Worm (Caenorhabditis elegans) whole organism, late embryonic: ENCODE data around the gene str-19.

Experiments used
- C08G9.2 ChIP-seq: sonication (generic microtip); optimal IDR thresholded peaks from 2 replicates; lab custom pipeline; 2016; ENCODE audit warnings: mild to moderate bottlenecking, missing genetic modification characterization, moderate library complexity, missing compliant biosample characterization
- F13H6.1 ChIP-seq: sonication (generic microtip); optimal IDR thresholded peaks from 2 replicates; lab custom pipeline; 2016; ENCODE audit warnings: missing genetic modification characterization, missing compliant biosample characterization
- K02D7.2 ChIP-seq: sonication (generic microtip); optimal IDR thresholded peaks from 2 replicates; lab custom pipeline; 2017; ENCODE audit warnings: mild to moderate bottlenecking, missing genetic modification characterization, missing compliant biosample characterization
- K09A11.1 ChIP-seq: sonication (generic microtip); optimal IDR thresholded peaks from 2 replicates; lab custom pipeline; 2017; ENCODE audit warnings: antibody characterized with exemption, mild to moderate bottlenecking, missing genetic modification characterization, missing compliant biosample characterization; ENCODE audit not compliant: insufficient read depth
- ama-1 ChIP-seq: fragments of 150-350 bp; optimal IDR thresholded peaks from 2 replicates; lab custom pipeline; 2014
- ceh-19 ChIP-seq: fragments of 200-800 bp; sonication (Bioruptor generic); optimal IDR thresholded peaks from 2 replicates; lab custom pipeline; 2018; ENCODE audit warnings: mild to moderate bottlenecking, missing genetic modification characterization, missing compliant biosample characterization
- ceh-2 ChIP-seq: sonication (generic microtip); optimal IDR thresholded peaks from 2 replicates; lab custom pipeline; 2016; ENCODE audit warnings: missing genotype, missing genetic modification characterization, missing compliant biosample characterization
- ceh-22 ChIP-seq: sonication (generic microtip); optimal IDR thresholded peaks from 2 replicates; lab custom pipeline; 2017; ENCODE audit warnings: missing biosample characterization, missing genetic modification characterization
- ceh-30 ChIP-seq: fragments of 150-350 bp; optimal IDR thresholded peaks from 2 replicates; lab custom pipeline; 2014; ENCODE audit warnings: missing biosample characterization, missing genetic modification characterization
- ceh-34 ChIP-seq: sonication (generic microtip); optimal IDR thresholded peaks from 2 replicates; lab custom pipeline; 2016; ENCODE audit warnings: mild to moderate bottlenecking, missing genetic modification characterization, missing compliant biosample characterization
- ceh-45 ChIP-seq: fragments of 200-800 bp; sonication (Bioruptor generic); IDR thresholded peaks from 2 replicates; pipeline ENCODE4 v1.3.6; 2022; ENCODE audit warnings: missing genetic modification reagents, missing genetic modification characterization, missing compliant biosample characterization
- ceh-48 ChIP-seq: sonication (generic microtip); optimal IDR thresholded peaks from 2 replicates; lab custom pipeline; 2016; ENCODE audit warnings: missing genetic modification characterization, inconsistent platforms, missing compliant biosample characterization
- ceh-6 ChIP-seq: fragments of 200-800 bp; sonication (Bioruptor generic); optimal IDR thresholded peaks from 2 replicates; lab custom pipeline; 2018; ENCODE audit warnings: mild to moderate bottlenecking, missing genetic modification characterization, missing compliant biosample characterization
- ceh-9 ChIP-seq: sonication (generic microtip); optimal IDR thresholded peaks from 2 replicates; lab custom pipeline; 2016; ENCODE audit warnings: mild to moderate bottlenecking, missing genetic modification characterization, inconsistent platforms, missing compliant biosample characterization
- che-1 ChIP-seq: sonication (generic microtip); optimal IDR thresholded peaks from 2 replicates; lab custom pipeline; 2016; ENCODE audit warnings: mild to moderate bottlenecking, missing genetic modification characterization, missing compliant biosample characterization
- dmd-4 ChIP-seq: sonication (generic microtip); optimal IDR thresholded peaks from 2 replicates; lab custom pipeline; 2016; ENCODE audit warnings: borderline replicate concordance, missing genetic modification characterization, missing compliant biosample characterization
- dve-1 ChIP-seq: sonication (generic microtip); optimal IDR thresholded peaks from 2 replicates; lab custom pipeline; 2017; ENCODE audit warnings: antibody characterized with exemption, mild to moderate bottlenecking, missing genetic modification characterization, missing compliant biosample characterization
- elt-2 ChIP-seq: sonication (generic microtip); optimal IDR thresholded peaks from 2 replicates; lab custom pipeline; 2016; ENCODE audit warnings: missing genetic modification reagents, missing genetic modification characterization, missing compliant biosample characterization
- ets-4 ChIP-seq: sonication (generic microtip); optimal IDR thresholded peaks from 2 replicates; lab custom pipeline; 2016; ENCODE audit warnings: missing genetic modification characterization, missing compliant biosample characterization
- eyg-1 ChIP-seq: sonication (generic microtip); optimal IDR thresholded peaks from 2 replicates; lab custom pipeline; 2016; ENCODE audit warnings: missing genotype, missing genetic modification characterization, missing compliant biosample characterization
- fkh-10 ChIP-seq: fragments of 150-350 bp; optimal IDR thresholded peaks from 2 replicates; lab custom pipeline; 2014; ENCODE audit warnings: missing biosample characterization, missing genetic modification reagents, missing genetic modification characterization
- gmeb-2 ChIP-seq: sonication (generic microtip); optimal IDR thresholded peaks from 2 replicates; lab custom pipeline; 2016; ENCODE audit warnings: missing genetic modification characterization, inconsistent platforms, missing compliant biosample characterization
- hlh-13 ChIP-seq: fragments of 200-800 bp; sonication (Bioruptor generic); optimal IDR thresholded peaks from 2 replicates; lab custom pipeline; 2018; ENCODE audit warnings: mild to moderate bottlenecking, missing genetic modification characterization, missing compliant biosample characterization
- hlh-15 ChIP-seq: sonication (generic microtip); optimal IDR thresholded peaks from 2 replicates; lab custom pipeline; 2016; ENCODE audit warnings: missing genetic modification characterization, missing compliant biosample characterization
- hlh-30 ChIP-seq: sonication (generic microtip); optimal IDR thresholded peaks from 2 replicates; lab custom pipeline; 2017; ENCODE audit warnings: antibody characterized with exemption, missing genetic modification characterization, missing compliant biosample characterization; ENCODE audit not compliant: insufficient read depth
- lim-6 ChIP-seq: sonication (generic microtip); optimal IDR thresholded peaks from 2 replicates; lab custom pipeline; 2016; ENCODE audit warnings: missing genetic modification characterization, missing compliant biosample characterization
- lin-11 ChIP-seq: fragments of 200-800 bp; sonication (Bioruptor generic); optimal IDR thresholded peaks from 2 replicates; lab custom pipeline; 2018; ENCODE audit warnings: mild to moderate bottlenecking, missing genetic modification characterization, missing compliant biosample characterization
- madf-2 ChIP-seq: sonication (generic microtip); optimal IDR thresholded peaks from 2 replicates; lab custom pipeline; 2017; ENCODE audit warnings: missing genetic modification characterization, missing compliant biosample characterization
- mec-3 ChIP-seq: sonication (generic microtip); optimal IDR thresholded peaks from 2 replicates; lab custom pipeline; 2016; ENCODE audit warnings: borderline replicate concordance, missing genetic modification characterization, missing compliant biosample characterization
- nhr-11 ChIP-seq: fragments of 150-350 bp; optimal IDR thresholded peaks from 2 replicates; lab custom pipeline; 2014; ENCODE audit warnings: missing biosample characterization, missing genetic modification characterization
- npax-4 ChIP-seq: sonication (generic microtip); optimal IDR thresholded peaks from 2 replicates; lab custom pipeline; 2016; ENCODE audit warnings: missing genetic modification characterization, missing compliant biosample characterization
- pag-3 ChIP-seq: sonication (generic microtip); optimal IDR thresholded peaks from 2 replicates; lab custom pipeline; 2016; ENCODE audit warnings: missing compliant biosample characterization, missing genetic modification characterization, borderline replicate concordance
- pat-9 ChIP-seq: fragments of 200-800 bp; sonication (Bioruptor generic); optimal IDR thresholded peaks from 2 replicates; lab custom pipeline; 2018; ENCODE audit warnings: mild to moderate bottlenecking, missing genetic modification characterization, moderate library complexity, missing compliant biosample characterization
- pax-1 ChIP-seq: fragments of 150-350 bp; optimal IDR thresholded peaks from 2 replicates; lab custom pipeline; 2014; ENCODE audit warnings: missing biosample characterization, missing genetic modification characterization
- pha-4 ChIP-seq: fragments of 150-350 bp; optimal IDR thresholded peaks from 2 replicates; lab custom pipeline; 2018; ENCODE audit warnings: missing biosample characterization, missing genetic modification reagents, missing genetic modification characterization
- pqm-1 ChIP-seq: sonication (generic microtip); optimal IDR thresholded peaks from 2 replicates; lab custom pipeline; 2016; ENCODE audit warnings: missing genetic modification characterization, missing compliant biosample characterization
- pros-1 ChIP-seq: fragments of 150-350 bp; optimal IDR thresholded peaks from 2 replicates; lab custom pipeline; 2014; ENCODE audit warnings: missing biosample characterization, missing genetic modification reagents, missing genetic modification characterization
- rnt-1 ChIP-seq: sonication (generic microtip); optimal IDR thresholded peaks from 2 replicates; lab custom pipeline; 2016; ENCODE audit warnings: missing genetic modification characterization, missing compliant biosample characterization
- sox-2 ChIP-seq: fragments of 200-800 bp; sonication (Bioruptor generic); IDR thresholded peaks from 2 replicates; pipeline ENCODE4 v1.3.6; 2022; ENCODE audit warnings: missing genetic modification reagents, missing genetic modification characterization, missing compliant biosample characterization
- sox-4 ChIP-seq: sonication (generic microtip); optimal IDR thresholded peaks from 2 replicates; lab custom pipeline; 2017; ENCODE audit warnings: mild to moderate bottlenecking, missing genetic modification characterization, inconsistent platforms, missing compliant biosample characterization
- syd-9 ChIP-seq: sonication (generic microtip); optimal IDR thresholded peaks from 2 replicates; lab custom pipeline; 2016; ENCODE audit warnings: mild to moderate bottlenecking, missing genetic modification characterization, moderate library complexity, missing compliant biosample characterization
- tbx-7 ChIP-seq: sonication (generic microtip); optimal IDR thresholded peaks from 2 replicates; lab custom pipeline; 2016; ENCODE audit warnings: missing genotype, missing genetic modification characterization, missing compliant biosample characterization
- unc-3 ChIP-seq, 2 experiments: fragments of 200-800 bp in 1 of 2; sonication (Bioruptor generic) in 1 of 2; sonication (generic microtip) in 1 of 2; conservative IDR thresholded peaks in 1 of 2; optimal IDR thresholded peaks in 1 of 2; 2 replicates each; pipeline versions ENCODE4 v1.3.6 to Lab custom; 2016 to 2022; ENCODE audit warnings: missing compliant biosample characterization in 2 of 2, missing genetic modification characterization in 2 of 2, missing genetic modification reagents in 1 of 2
- unc-86 ChIP-seq: sonication (generic microtip); optimal IDR thresholded peaks from 2 replicates; lab custom pipeline; 2016; ENCODE audit warnings: missing genetic modification characterization, missing compliant biosample characterization

str-19 gene

DNA sequence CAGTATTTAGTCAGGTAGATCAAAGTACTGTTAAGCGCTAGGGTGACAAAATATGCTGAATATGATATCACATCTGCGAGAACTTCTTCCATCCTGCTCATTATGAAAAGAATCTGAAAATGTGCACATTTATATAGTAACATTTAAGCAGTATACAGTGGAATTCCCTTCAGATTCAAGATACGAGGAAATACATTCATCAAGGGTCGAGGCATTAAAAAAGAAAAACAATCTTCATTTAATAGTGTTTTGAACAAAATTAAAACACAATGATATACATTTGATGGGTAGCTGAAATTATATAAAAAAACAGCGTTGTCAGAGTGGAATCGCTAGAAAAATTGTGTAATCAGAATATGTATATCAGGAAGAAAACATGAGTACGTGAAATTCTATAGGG lies 8.5 kb downstream of the str-19 start, which contains the start of gene str-27:
Gene str-27 (minus strand): TSS at position 101 of the 400 bp plus-strand sequence.
- TF ChIP-seq unc-86 (tag; lab: Kevin White, UChicago) (no peak), dve-1 (tag; lab: Kevin White, UChicago) (no peak), nhr-11 (tag; lab: Kevin White, UChicago) (no peak), elt-2 (tag; lab: Kevin White, UChicago) (no peak), pha-4 (tag; lab: Kevin White, UChicago) (no peak), ceh-19 (no peak), hlh-13 (GFP tag; lab: Kevin White, UChicago) (no peak), ceh-22 (no peak), lin-11 (tag; lab: Kevin White, UChicago) (no peak), pqm-1 (tag; lab: Kevin White, UChicago) (no peak), ceh-45 (GFP tag; lab: Robert Waterston, UW) (no peak), sox-4 (tag; lab: Kevin White, UChicago) (no peak), lim-6 (tag; lab: Kevin White, UChicago) (no peak), rnt-1 (tag; lab: Kevin White, UChicago) (no peak), ceh-6 (GFP tag; lab: Kevin White, UChicago) (no peak)

DNA sequence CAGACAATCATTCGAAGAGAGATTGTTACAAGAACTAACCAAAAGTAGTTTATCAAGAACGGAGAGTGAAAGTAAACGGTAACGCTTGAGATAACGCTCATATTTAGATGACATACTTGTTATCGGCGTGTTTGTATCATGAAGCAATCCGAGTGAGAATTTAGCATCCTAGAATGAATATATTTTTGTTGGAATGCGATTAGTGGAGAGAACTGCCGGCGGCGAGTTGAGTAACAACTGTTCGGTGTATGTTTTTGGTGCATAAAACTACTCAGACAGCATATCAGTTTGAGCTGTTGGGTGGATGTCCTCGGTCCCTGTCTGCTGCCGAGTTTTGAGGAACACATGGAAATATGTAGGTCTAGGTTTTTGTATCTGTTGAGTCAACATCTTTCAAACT lies 10.7 kb downstream of the str-19 start, which contains the start of gene T23D5.3:
Gene T23D5.3 (minus strand): TSS at position 101 of the 400 bp plus-strand sequence.
- TF ChIP-seq F13H6.1: no peak
- TF ChIP-seq syd-9: no peak
- no peak for TF ChIP-seq npax-4 (tag; lab: Kevin White, UChicago)
- TF ChIP-seq hlh-15 (tag; lab: Kevin White, UChicago): no peak
- no peak for TF ChIP-seq ceh-9
- no peak for TF ChIP-seq K02D7.2 (tag; lab: Kevin White, UChicago)
- no peak for TF ChIP-seq ets-4 (tag; lab: Kevin White, UChicago)
- no peak for TF ChIP-seq pag-3 (tag; lab: Kevin White, UChicago)
- no peak for TF ChIP-seq K09A11.1
- no peak for TF ChIP-seq pax-1 (tag; lab: Kevin White, UChicago)
- TF ChIP-seq tbx-7 (tag; lab: Kevin White, UChicago): no peak

DNA sequence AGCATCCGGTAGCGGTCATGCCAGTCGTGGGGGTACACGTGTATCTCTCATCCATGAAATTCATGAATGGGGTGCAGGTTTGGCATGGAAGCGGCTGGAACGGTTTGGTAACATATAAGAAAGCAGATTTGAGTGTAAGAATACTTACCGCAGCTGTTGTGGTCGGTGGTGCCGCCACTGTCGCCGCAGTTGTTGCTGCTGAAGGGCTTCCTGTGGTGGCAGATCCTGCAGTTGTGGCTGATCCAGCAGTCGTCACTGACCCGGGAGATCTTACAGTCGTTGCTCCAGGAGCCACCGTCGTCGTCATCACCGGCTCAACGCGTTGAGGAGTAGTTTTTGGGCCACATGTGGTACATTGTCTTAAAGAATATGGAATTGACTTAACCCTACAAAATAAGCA lies 11.2 kb downstream of the str-19 start:
- TF ChIP-seq ceh-6 (GFP tag; lab: Kevin White, UChicago) (no peak), dmd-4 (tag; lab: Kevin White, UChicago) (no peak), che-1 (tag; lab: Kevin White, UChicago) (no peak), eyg-1 (tag; lab: Kevin White, UChicago) (no peak), pqm-1 (tag; lab: Kevin White, UChicago) (no peak), unc-86 (tag; lab: Kevin White, UChicago) (no peak), pax-1 (tag; lab: Kevin White, UChicago) (no peak), dve-1 (tag; lab: Kevin White, UChicago) (no peak), ceh-34 (tag; lab: Kevin White, UChicago) (no peak), gmeb-2 (tag; lab: Kevin White, UChicago) (no peak), sox-4 (tag; lab: Kevin White, UChicago) (no peak), C08G9.2 (tag; lab: Kevin White, UChicago) (no peak), pros-1 (no peak), ama-1 (lab: Kevin White, UChicago) (no peak), ceh-2 (no peak), ceh-22 (no peak), ceh-48 (no peak)

ce11 chrV:15732209-15732608 lies 12.1 kb downstream of the str-19 start, which contains the start of gene str-38:
Gene str-38 (minus strand): TSS chrV:15732309.
- TF ChIP-seq ceh-19: no peak
- TF ChIP-seq hlh-30 (tag; lab: Kevin White, UChicago): no peak
- no peak for TF ChIP-seq syd-9
- TF ChIP-seq pat-9 (tag; lab: Kevin White, UChicago): no peak
- TF ChIP-seq unc-3 (GFP tag; conservative IDR thresholded peaks at IDR 0.05; lab: Robert Waterston, UW): no peak
- no peak for TF ChIP-seq unc-3 (tag; optimal IDR thresholded peaks at IDR 0.05; lab: Kevin White, UChicago)
- TF ChIP-seq mec-3 (tag; lab: Kevin White, UChicago): no peak
- no peak for TF ChIP-seq madf-2
- TF ChIP-seq ceh-30 (tag; lab: Kevin White, UChicago): no peak
- no peak for TF ChIP-seq npax-4 (tag; lab: Kevin White, UChicago)
- TF ChIP-seq ama-1 (lab: Kevin White, UChicago): no peak
- no peak for TF ChIP-seq ets-4 (tag; lab: Kevin White, UChicago)
- no peak for TF ChIP-seq sox-2 (GFP tag; lab: Robert Waterston, UW)
- TF ChIP-seq nhr-11 (tag; lab: Kevin White, UChicago): no peak
- TF ChIP-seq ceh-2: no peak
- no peak for TF ChIP-seq fkh-10
